Worm (Caenorhabditis elegans): ENCODE measurements around the gene unc-24.

ce11 chrIV:7957504-7957903, 22.2 kb upstream of the unc-24 start, which contains the start of gene frpr-10:
- TF ChIP-seq blmp-1 (tag; optimal IDR thresholded peaks at IDR 0.05) (no peak), M03D4.4 (tag; optimal IDR thresholded peaks at IDR 0.05) (no peak), lin-32 (GFP tag; optimal IDR thresholded peaks at IDR 0.05) (no peak), nhr-2 (tag; optimal IDR thresholded peaks at IDR 0.05) (no peak), mab-5 (tag; optimal IDR thresholded peaks at IDR 0.05) (no peak), nhr-76 (tag; optimal IDR thresholded peaks at IDR 0.05) (no peak), nhr-237 (tag; optimal IDR thresholded peaks at IDR 0.05) (no peak), sem-2 (GFP tag; optimal IDR thresholded peaks at IDR 0.05) (no peak), unc-62 (GFP tag; optimal IDR thresholded peaks at IDR 0.05) (no peak), lsy-2 (tag; optimal IDR thresholded peaks at IDR 0.05) (no peak), unc-39 (tag; optimal IDR thresholded peaks at IDR 0.05) (no peak), elt-1 (tag; optimal IDR thresholded peaks at IDR 0.05; ENCODE audit: borderline replicate concordance, insufficient read depth) (no peak), elt-3 (tag; optimal IDR thresholded peaks at IDR 0.05) (no peak), ztf-11 (tag; optimal IDR thresholded peaks at IDR 0.05) (no peak)
